Fruit fly (Drosophila melanogaster) whole organism: ENCODE data around the gene Scr.

Source experiments
- CG8478 ChIP-seq: fragments of >200 bp; optimal IDR thresholded peaks from 2 replicates; lab custom pipeline; 2018; ENCODE audit warnings: inconsistent platforms
- EcR ChIP-seq, 2 experiments: fragments of >200 bp; optimal IDR thresholded peaks; 2 replicates each; lab custom pipeline; 2017; ENCODE audit warnings: missing biosample characterization in 2 of 2, missing genetic modification characterization in 2 of 2, missing genetic modification reagents in 2 of 2
- usp ChIP-seq: fragments of >200 bp; optimal IDR thresholded peaks from 2 replicates; lab custom pipeline; 2017; ENCODE audit warnings: missing biosample characterization, missing genetic modification characterization, mixed read lengths

DNA sequence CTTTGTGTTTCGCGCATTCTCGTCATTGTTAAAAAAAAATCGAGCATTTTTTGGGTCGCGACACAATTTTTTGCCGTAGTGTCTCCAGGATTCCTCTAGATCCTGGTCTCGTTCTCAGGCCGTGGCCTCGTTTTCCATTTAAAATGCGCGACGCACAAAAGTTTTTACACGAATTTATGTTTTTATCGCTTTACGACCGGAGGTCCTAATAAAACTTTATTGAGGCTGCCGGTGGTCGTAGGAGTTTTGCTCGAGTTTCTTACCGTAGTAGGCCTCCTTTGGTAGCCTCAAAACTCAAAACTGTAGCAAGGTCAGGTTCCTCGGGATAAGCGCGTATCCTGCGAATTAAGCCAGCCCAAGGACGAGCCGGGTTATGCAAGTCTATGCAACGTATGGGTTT lies 7.6 kb upstream of the Scr start:
- TF ChIP-seq CG8478 (lab: Kevin White, UChicago) (no peak), EcR (GFP tag; optimal IDR thresholded peaks at IDR 0.05; lab: Kevin White, UChicago) (no peak), usp (GFP tag; lab: Kevin White, UChicago) (no peak)
